Worm (Caenorhabditis elegans): Measurements from ENCODE around the gene Y57G11A.2.

DNA sequence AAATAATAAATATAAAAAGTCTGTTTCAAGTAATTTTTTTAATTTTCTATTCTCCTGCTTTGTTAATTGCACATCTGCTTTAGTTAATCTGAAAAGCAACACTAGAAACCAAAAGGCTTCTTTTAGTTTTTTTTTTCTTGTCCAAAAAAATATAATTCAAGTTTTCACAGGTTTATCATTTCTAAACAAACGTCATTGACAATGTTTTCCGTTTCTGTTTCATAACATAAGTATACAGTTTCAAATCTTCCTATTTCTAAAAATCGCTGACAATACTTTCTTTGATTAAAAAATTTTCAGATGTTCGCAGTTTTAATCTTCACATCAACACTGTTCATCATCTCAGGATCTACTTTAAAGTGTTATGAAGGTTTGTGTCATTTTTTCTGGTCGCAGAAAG lies 45.7 kb upstream of the Y57G11A.2 start, which contains the start of gene Y57G11B.2:
- no peak for TF ChIP-seq lin-13 (tag; optimal IDR thresholded peaks at IDR 0.05)
- TF ChIP-seq tbx-8 (GFP tag; optimal IDR thresholded peaks at IDR 0.05): no peak
